Worm (Caenorhabditis elegans) whole organism, L2 larva: Measurements from ENCODE around the gene sre-5.
A peak's percentile ranks its signal among the peaks of the same experiment; 100 is the strongest.

ENCODE experiments used
- C34F6.9 ChIP-seq: fragments of 150-350 bp; optimal IDR thresholded peaks from 2 replicates; lab custom pipeline; 2014; ENCODE audit warnings: missing biosample characterization, missing genetic modification characterization
- R02D3.7 ChIP-seq: fragments of 150-350 bp; optimal IDR thresholded peaks from 2 replicates; lab custom pipeline; 2014; ENCODE audit warnings: missing biosample characterization, missing genetic modification characterization
- Y55F3AM.14 ChIP-seq: fragments of 200-800 bp; sonication (Bioruptor generic); optimal IDR thresholded peaks from 2 replicates; lab custom pipeline; 2018; ENCODE audit warnings: mild to moderate bottlenecking, missing genetic modification characterization, missing compliant biosample characterization
- alr-1 ChIP-seq: fragments of 150-350 bp; optimal IDR thresholded peaks from 2 replicates; lab custom pipeline; 2014; ENCODE audit warnings: missing biosample characterization, missing genetic modification characterization
- ama-1 ChIP-seq: fragments of 150-350 bp; optimal IDR thresholded peaks from 2 replicates; lab custom pipeline; 2018; ENCODE audit warnings: inconsistent platforms
- blmp-1 ChIP-seq: sonication (generic microtip); optimal IDR thresholded peaks from 2 replicates; lab custom pipeline; 2017; ENCODE audit warnings: missing genetic modification characterization, mild to moderate bottlenecking, missing compliant biosample characterization, antibody characterized with exemption, moderate library complexity; ENCODE audit not compliant: insufficient read depth
- crh-2 ChIP-seq: sonication (generic microtip); optimal IDR thresholded peaks from 2 replicates; lab custom pipeline; 2017; ENCODE audit warnings: missing biosample characterization, missing genetic modification characterization
- egl-27 ChIP-seq: sonication (generic microtip); optimal IDR thresholded peaks from 3 replicates; lab custom pipeline; 2017; ENCODE audit warnings: missing biosample characterization, missing genetic modification reagents, missing genetic modification characterization
- elt-1 ChIP-seq: fragments of 150-350 bp; optimal IDR thresholded peaks from 2 replicates; lab custom pipeline; 2014; ENCODE audit warnings: missing biosample characterization, missing genetic modification characterization
- elt-3 ChIP-seq: sonication (generic microtip); optimal IDR thresholded peaks from 2 replicates; lab custom pipeline; 2017; ENCODE audit warnings: missing biosample characterization, missing genetic modification characterization
- gmeb-1 ChIP-seq: fragments of 150-350 bp; optimal IDR thresholded peaks from 2 replicates; lab custom pipeline; 2014; ENCODE audit warnings: missing biosample characterization, missing genetic modification characterization
- lin-11 ChIP-seq: fragments of 150-350 bp; sonication (generic microtip); optimal IDR thresholded peaks from 2 replicates; lab custom pipeline; 2014; ENCODE audit warnings: missing biosample characterization, missing genetic modification characterization, inconsistent platforms, mixed read lengths
- lin-13 ChIP-seq: fragments of 150-350 bp; optimal IDR thresholded peaks from 2 replicates; lab custom pipeline; 2014; ENCODE audit warnings: missing biosample characterization, missing genetic modification reagents, missing genetic modification characterization
- lin-39 ChIP-seq: fragments of 150-350 bp; optimal IDR thresholded peaks from 2 replicates; lab custom pipeline; 2014; ENCODE audit warnings: missing biosample characterization, missing genetic modification reagents, missing genetic modification characterization
- mab-5 ChIP-seq: fragments of 150-350 bp; optimal IDR thresholded peaks from 2 replicates; lab custom pipeline; 2014; ENCODE audit warnings: missing biosample characterization, missing genetic modification characterization
- mbf-1 ChIP-seq: sonication (generic microtip); optimal IDR thresholded peaks from 2 replicates; lab custom pipeline; 2017; ENCODE audit warnings: missing biosample characterization, missing genetic modification characterization
- mdl-1 ChIP-seq, 2 experiments: fragments of 150-350 bp in 1 of 2; sonication (generic microtip) in 1 of 2; optimal IDR thresholded peaks; 2 replicates each; lab custom pipeline; 2017; ENCODE audit warnings: missing biosample characterization in 2 of 2, missing genetic modification characterization in 2 of 2
- nhr-10 ChIP-seq: sonication (generic microtip); optimal IDR thresholded peaks from 2 replicates; lab custom pipeline; 2017; ENCODE audit warnings: missing biosample characterization, missing genetic modification characterization
- nhr-11 ChIP-seq: fragments of 150-350 bp; optimal IDR thresholded peaks from 2 replicates; lab custom pipeline; 2014; ENCODE audit warnings: missing biosample characterization, missing genetic modification characterization
- nhr-12 ChIP-seq: fragments of 150-350 bp; optimal IDR thresholded peaks from 2 replicates; lab custom pipeline; 2014; ENCODE audit warnings: missing biosample characterization, missing genetic modification characterization
- nhr-21 ChIP-seq: fragments of 150-350 bp; optimal IDR thresholded peaks from 2 replicates; lab custom pipeline; 2014; ENCODE audit warnings: missing biosample characterization, missing genetic modification characterization
- nhr-23 ChIP-seq: fragments of 150-350 bp; optimal IDR thresholded peaks from 2 replicates; lab custom pipeline; 2014; ENCODE audit warnings: missing biosample characterization, missing genetic modification reagents, missing genetic modification characterization
- nhr-237 ChIP-seq: fragments of 150-350 bp; optimal IDR thresholded peaks from 2 replicates; lab custom pipeline; 2014; ENCODE audit warnings: missing biosample characterization, missing genetic modification characterization
- nhr-6 ChIP-seq: fragments of 150-350 bp; optimal IDR thresholded peaks from 2 replicates; lab custom pipeline; 2014; ENCODE audit warnings: missing biosample characterization, missing genetic modification characterization
- peb-1 ChIP-seq: fragments of 150-350 bp; optimal IDR thresholded peaks from 2 replicates; lab custom pipeline; 2014; ENCODE audit warnings: missing biosample characterization, missing genetic modification characterization
- sem-4 ChIP-seq: fragments of 150-350 bp; optimal IDR thresholded peaks from 2 replicates; lab custom pipeline; 2014; ENCODE audit warnings: missing biosample characterization, missing genetic modification reagents, missing genetic modification characterization
- skn-1 ChIP-seq: sonication (generic microtip); optimal IDR thresholded peaks from 2 replicates; lab custom pipeline; 2017; ENCODE audit warnings: missing biosample characterization, missing genetic modification characterization
- sma-3 ChIP-seq: sonication (generic microtip); optimal IDR thresholded peaks from 2 replicates; lab custom pipeline; 2016; ENCODE audit warnings: missing genetic modification reagents, missing genetic modification characterization, missing compliant biosample characterization
- sma-9 ChIP-seq, 2 experiments: fragments of 150-350 bp in 1 of 2; sonication (generic microtip) in 1 of 2; optimal IDR thresholded peaks; 2 replicates each; lab custom pipeline; 2014 to 2016; ENCODE audit warnings: missing genetic modification characterization in 2 of 2, mild to moderate bottlenecking in 1 of 2, missing biosample characterization in 1 of 2, missing compliant biosample characterization in 1 of 2, missing genetic modification reagents in 1 of 2, moderate library complexity in 1 of 2
- snpc-4 ChIP-seq: fragments of 150-350 bp; optimal IDR thresholded peaks from 2 replicates; lab custom pipeline; 2014; ENCODE audit warnings: missing biosample characterization, missing genetic modification characterization
- unc-39 ChIP-seq: fragments of 150-350 bp; optimal IDR thresholded peaks from 2 replicates; lab custom pipeline; 2014; ENCODE audit warnings: missing biosample characterization, missing genetic modification characterization
- unc-55 ChIP-seq: fragments of 150-350 bp; sonication (generic microtip); optimal IDR thresholded peaks from 3 replicates; lab custom pipeline; 2014; ENCODE audit warnings: missing biosample characterization, missing genetic modification reagents, missing genetic modification characterization
- unc-62 ChIP-seq: fragments of 150-350 bp; optimal IDR thresholded peaks from 2 replicates; lab custom pipeline; 2014; ENCODE audit warnings: missing biosample characterization, missing genetic modification reagents, missing genetic modification characterization
- zag-1 ChIP-seq: fragments of 150-350 bp; optimal IDR thresholded peaks from 2 replicates; lab custom pipeline; 2014; ENCODE audit warnings: missing biosample characterization, missing genetic modification characterization
- ztf-1 ChIP-seq: fragments of 200-800 bp; sonication (Bioruptor generic); conservative IDR thresholded peaks from 2 replicates; pipeline ENCODE4 v1.3.6; 2022; ENCODE audit warnings: missing genetic modification characterization, missing compliant biosample characterization
- ztf-11 ChIP-seq: sonication (generic microtip); optimal IDR thresholded peaks from 2 replicates; lab custom pipeline; 2017; ENCODE audit warnings: missing biosample characterization, missing genetic modification characterization
- ztf-4 ChIP-seq: fragments of 150-350 bp; optimal IDR thresholded peaks from 2 replicates; lab custom pipeline; 2014; ENCODE audit warnings: missing biosample characterization, missing genetic modification characterization

sre-5 gene

ce11 chrIV:3557331-3557730, 7.7 kb upstream of the sre-5 start, which contains the start of gene osm-9:
Gene osm-9, minus strand, starts transcription at chrIV:3557431.
- TF ChIP-seq ztf-4 (tag; lab: Kevin White, UChicago) (no peak), unc-55 (no peak), mab-5 (tag; lab: Kevin White, UChicago) (no peak), mdl-1 (tag; optimal IDR thresholded peaks at IDR 0.05; lab: Kevin White, UChicago) (no peak), R02D3.7 (tag; lab: Kevin White, UChicago) (no peak), egl-27 (no peak), nhr-10 (tag; lab: Kevin White, UChicago) (no peak)

- TF ChIP-seq blmp-1 (tag; lab: Kevin White, UChicago) (no peak), lin-13 (GFP tag; lab: Kevin White, UChicago) (no peak), ama-1 (lab: Kevin White, UChicago) (no peak), C34F6.9 (tag; lab: Kevin White, UChicago) (no peak), elt-3 (tag; lab: Kevin White, UChicago) (no peak), peb-1 (tag; lab: Kevin White, UChicago) (no peak), zag-1 (tag; lab: Kevin White, UChicago) (no peak), egl-27 (no peak), elt-1 (tag; lab: Kevin White, UChicago) (no peak), gmeb-1 (no peak), unc-55 (no peak), unc-39 (no peak), ztf-11 (tag; lab: Kevin White, UChicago) (no peak), nhr-21 (tag; lab: Kevin White, UChicago) (no peak), nhr-237 (tag; lab: Kevin White, UChicago) (no peak), unc-62 (GFP tag; lab: Kevin White, UChicago) (no peak), sma-3 (GFP tag; lab: Kevin White, UChicago) (no peak), ztf-4 (tag; lab: Kevin White, UChicago) (no peak), sma-9 (GFP tag; optimal IDR thresholded peaks at IDR 0.05; lab: Kevin White, UChicago) (no peak), sma-9 (tag; optimal IDR thresholded peaks at IDR 0.05; lab: Kevin White, UChicago) (no peak), sem-4 (no peak)
Observed at ce11 chrIV:3559201-3559600, 5.8 kb upstream of the sre-5 start.

ce11 chrIV:3568608-3569007, 3.6 kb downstream of the sre-5 start, which contains the start of gene otpl-1:
Gene otpl-1, plus strand, starts transcription at chrIV:3568979.
- no peak for TF ChIP-seq skn-1 (tag; lab: Kevin White, UChicago)
- TF ChIP-seq snpc-4 (tag; lab: Kevin White, UChicago) = peak; percentile 26
- no peak for TF ChIP-seq nhr-6

ce11 chrIV:3570612-3571011, 5.6 kb downstream of the sre-5 start:
- TF ChIP-seq skn-1 (tag; lab: Kevin White, UChicago) = no peak
- TF ChIP-seq egl-27 = no peak
- no peak for TF ChIP-seq nhr-10 (tag; lab: Kevin White, UChicago)
- no peak for TF ChIP-seq gmeb-1
- no peak for TF ChIP-seq unc-55
- TF ChIP-seq unc-39 = no peak
- no peak for TF ChIP-seq lin-11 (tag; lab: Kevin White, UChicago)
- no peak for TF ChIP-seq blmp-1 (tag; lab: Kevin White, UChicago)

- TF ChIP-seq mbf-1 (tag; lab: Kevin White, UChicago) (no peak), nhr-12 (tag; lab: Kevin White, UChicago) (no peak), sma-9 (GFP tag; optimal IDR thresholded peaks at IDR 0.05; lab: Kevin White, UChicago) (no peak), sma-9 (tag; optimal IDR thresholded peaks at IDR 0.05; lab: Kevin White, UChicago) (no peak), ztf-1 (GFP tag; lab: Robert Waterston, UW) (no peak), nhr-11 (tag; lab: Kevin White, UChicago) (no peak), R02D3.7 (tag; lab: Kevin White, UChicago) (no peak)
Observed at ce11 chrIV:3578155-3578554, 13.2 kb downstream of the sre-5 start, which contains the start of gene Y37E11B.2. Gene Y37E11B.2, plus strand, starts transcription at chrIV:3578455.

ce11 chrIV:3578667-3579066, 13.7 kb downstream of the sre-5 start:
- TF ChIP-seq mab-5 (tag; lab: Kevin White, UChicago) (no peak), nhr-237 (tag; lab: Kevin White, UChicago) (no peak), lin-13 (GFP tag; lab: Kevin White, UChicago) (no peak), nhr-23 (tag; lab: Kevin White, UChicago) (no peak), ztf-4 (tag; lab: Kevin White, UChicago) (no peak), lin-39 (tag; lab: Kevin White, UChicago) (no peak), alr-1 (tag; lab: Kevin White, UChicago) (no peak), blmp-1 (tag; lab: Kevin White, UChicago) (no peak), gmeb-1 (no peak), crh-2 (tag; lab: Kevin White, UChicago) (no peak), ztf-11 (tag; lab: Kevin White, UChicago) (no peak), unc-62 (GFP tag; lab: Kevin White, UChicago) (no peak), mdl-1 (tag; optimal IDR thresholded peaks at IDR 0.05; lab: Kevin White, UChicago) (no peak), zag-1 (tag; lab: Kevin White, UChicago) (no peak), Y55F3AM.14 (no peak), egl-27 (no peak)
